Worm (Caenorhabditis elegans) whole organism, late embryonic: Measurements from ENCODE around the gene C41H7.2.

Source experiments
- ahr-1 ChIP-seq: sonication (generic microtip); optimal IDR thresholded peaks from 2 replicates; lab custom pipeline; 2016; ENCODE audit warnings: missing genetic modification characterization, missing compliant biosample characterization
- ama-1 ChIP-seq: fragments of 150-350 bp; optimal IDR thresholded peaks from 2 replicates; lab custom pipeline; 2014
- dmd-4 ChIP-seq: sonication (generic microtip); optimal IDR thresholded peaks from 2 replicates; lab custom pipeline; 2016; ENCODE audit warnings: borderline replicate concordance, missing genetic modification characterization, missing compliant biosample characterization
- dve-1 ChIP-seq: sonication (generic microtip); optimal IDR thresholded peaks from 2 replicates; lab custom pipeline; 2017; ENCODE audit warnings: antibody characterized with exemption, mild to moderate bottlenecking, missing genetic modification characterization, missing compliant biosample characterization
- ets-4 ChIP-seq: sonication (generic microtip); optimal IDR thresholded peaks from 2 replicates; lab custom pipeline; 2016; ENCODE audit warnings: missing genetic modification characterization, missing compliant biosample characterization
- fkh-10 ChIP-seq: fragments of 150-350 bp; optimal IDR thresholded peaks from 2 replicates; lab custom pipeline; 2014; ENCODE audit warnings: missing biosample characterization, missing genetic modification reagents, missing genetic modification characterization
- lin-11 ChIP-seq: fragments of 200-800 bp; sonication (Bioruptor generic); optimal IDR thresholded peaks from 2 replicates; lab custom pipeline; 2018; ENCODE audit warnings: mild to moderate bottlenecking, missing genetic modification characterization, missing compliant biosample characterization
- mec-3 ChIP-seq: sonication (generic microtip); optimal IDR thresholded peaks from 2 replicates; lab custom pipeline; 2016; ENCODE audit warnings: borderline replicate concordance, missing genetic modification characterization, missing compliant biosample characterization
- pha-4 ChIP-seq: fragments of 150-350 bp; optimal IDR thresholded peaks from 2 replicates; lab custom pipeline; 2018; ENCODE audit warnings: missing biosample characterization, missing genetic modification reagents, missing genetic modification characterization
- pros-1 ChIP-seq: fragments of 150-350 bp; optimal IDR thresholded peaks from 2 replicates; lab custom pipeline; 2014; ENCODE audit warnings: missing biosample characterization, missing genetic modification reagents, missing genetic modification characterization
- sox-4 ChIP-seq: sonication (generic microtip); optimal IDR thresholded peaks from 2 replicates; lab custom pipeline; 2017; ENCODE audit warnings: mild to moderate bottlenecking, missing genetic modification characterization, inconsistent platforms, missing compliant biosample characterization

ce11 chrII:2987122-2987556 is 27.5 kb upstream of the C41H7.2 start:
- TF ChIP-seq ets-4 (tag; lab: Kevin White, UChicago) (no peak), sox-4 (tag; lab: Kevin White, UChicago) (no peak), mec-3 (tag; lab: Kevin White, UChicago) (no peak), dve-1 (no peak), pros-1 (tag; lab: Kevin White, UChicago) (no peak), lin-11 (tag; lab: Kevin White, UChicago) (no peak), ama-1 (lab: Kevin White, UChicago) (no peak), fkh-10 (GFP tag; lab: Kevin White, UChicago) (no peak), pha-4 (tag; lab: Kevin White, UChicago) (no peak), ahr-1 (tag; lab: Kevin White, UChicago) (no peak), dmd-4 (tag; lab: Kevin White, UChicago) (no peak)
